Worm (Caenorhabditis elegans) whole organism, midembryonic: ENCODE data around the gene srn-1.
A peak's percentile ranks its signal among the peaks of the same experiment; 100 is the strongest.

Source experiments
- T22C8.4 ChIP-seq: fragments of 200-800 bp; sonication (Bioruptor generic); IDR thresholded peaks from 2 replicates; pipeline ENCODE4 v1.3.6; 2022; ENCODE audit warnings: missing genetic modification characterization, missing compliant biosample characterization
- cog-1 ChIP-seq: sonication (generic microtip); optimal IDR thresholded peaks from 2 replicates; lab custom pipeline; 2016; ENCODE audit warnings: missing genetic modification characterization, missing compliant biosample characterization
- flt-1 ChIP-seq: fragments of 200-800 bp; sonication (Bioruptor generic); IDR thresholded peaks from 2 replicates; pipeline ENCODE4 v1.3.6; 2022; ENCODE audit warnings: missing genetic modification characterization, missing compliant biosample characterization
- klf-2 ChIP-seq: fragments of 200-800 bp; sonication (Bioruptor generic); conservative IDR thresholded peaks from 2 replicates; pipeline ENCODE4 v1.3.6; 2022; ENCODE audit warnings: missing genetic modification reagents, missing genetic modification characterization, missing compliant biosample characterization
- med-1 ChIP-seq: sonication (generic microtip); optimal IDR thresholded peaks from 2 replicates; lab custom pipeline; 2017; ENCODE audit warnings: missing genetic modification characterization, mild to moderate bottlenecking, missing compliant biosample characterization, antibody characterized with exemption, missing genetic modification reagents; ENCODE audit not compliant: insufficient read depth
- ref-1 ChIP-seq: fragments of 200-800 bp; sonication (Bioruptor generic); conservative IDR thresholded peaks from 2 replicates; pipeline ENCODE4 v1.3.6; 2022; ENCODE audit warnings: missing genetic modification reagents, missing genetic modification characterization, missing compliant biosample characterization
- tab-1 ChIP-seq: fragments of 200-800 bp; sonication (Bioruptor generic); IDR thresholded peaks from 2 replicates; pipeline ENCODE4 v1.3.6; 2022; ENCODE audit warnings: missing genetic modification characterization, missing compliant biosample characterization
- ztf-23 ChIP-seq: fragments of 200-800 bp; sonication (Bioruptor generic); IDR thresholded peaks from 2 replicates; pipeline ENCODE4 v1.3.6; 2022; ENCODE audit warnings: missing genetic modification reagents, missing genetic modification characterization, missing compliant biosample characterization
- ztf-29 ChIP-seq: fragments of 200-800 bp; sonication (Bioruptor generic); IDR thresholded peaks from 2 replicates; pipeline ENCODE4 v1.3.6; 2022; ENCODE audit warnings: missing genetic modification reagents, missing genetic modification characterization, missing compliant biosample characterization

srn-1 gene

ce11 chrV:6246454-6246981 is 39.7 kb downstream of the srn-1 start, which contains the start of gene dmd-7:
Gene dmd-7, plus strand, starts transcription at chrV:6246931.
- TF ChIP-seq tab-1 (GFP tag; lab: Robert Waterston, UW) (0 out of 2 replicates have a peak, but pooled peaks have one; percentile 9), ztf-29 (GFP tag; lab: Robert Waterston, UW) (no peak), ref-1 (GFP tag; lab: Robert Waterston, UW) (no peak), flt-1 (no peak)

- TF ChIP-seq flt-1 (no peak), ref-1 (GFP tag; lab: Robert Waterston, UW) (no peak), med-1 (GFP tag; lab: Kevin White, UChicago) (no peak), T22C8.4 (no peak), tab-1 (GFP tag; lab: Robert Waterston, UW) (no peak), cog-1 (tag; lab: Kevin White, UChicago) (no peak)
These were observed 41.6 kb downstream of the srn-1 start for ce11 chrV:6244631-6245030.

- TF ChIP-seq ztf-29 (GFP tag; lab: Robert Waterston, UW) (no peak), tab-1 (GFP tag; lab: Robert Waterston, UW) (no peak), ref-1 (GFP tag; lab: Robert Waterston, UW) (no peak), med-1 (GFP tag; lab: Kevin White, UChicago) (no peak), T22C8.4 (no peak), flt-1 (no peak), klf-2 (GFP tag; lab: Robert Waterston, UW) (no peak), ztf-23 (GFP tag; lab: Robert Waterston, UW) (no peak), cog-1 (tag; lab: Kevin White, UChicago) (no peak)
These were observed 43.0 kb downstream of the srn-1 start for ce11 chrV:6243260-6243659.

ce11 chrV:6240735-6241134 is 45.5 kb downstream of the srn-1 start:
- no peak for TF ChIP-seq med-1 (GFP tag; lab: Kevin White, UChicago)
- TF ChIP-seq ref-1 (GFP tag; lab: Robert Waterston, UW): no peak
- TF ChIP-seq ztf-23 (GFP tag; lab: Robert Waterston, UW): no peak

- TF ChIP-seq ref-1 (GFP tag; lab: Robert Waterston, UW): no peak
- TF ChIP-seq cog-1 (tag; lab: Kevin White, UChicago): no peak
- TF ChIP-seq ztf-23 (GFP tag; lab: Robert Waterston, UW): no peak
- no peak for TF ChIP-seq med-1 (GFP tag; lab: Kevin White, UChicago)
- no peak for TF ChIP-seq tab-1 (GFP tag; lab: Robert Waterston, UW)
These were observed 46.4 kb downstream of the srn-1 start for ce11 chrV:6239855-6240254.

ce11 chrV:6238347-6238746 is 47.9 kb downstream of the srn-1 start:
- TF ChIP-seq ztf-23 (GFP tag; lab: Robert Waterston, UW) (no peak), klf-2 (GFP tag; lab: Robert Waterston, UW) (no peak)

ce11 chrV:6234876-6235275 is 51.4 kb downstream of the srn-1 start, which contains the start of gene K08B12.3:
Gene K08B12.3, plus strand, starts transcription at chrV:6235176.
- TF ChIP-seq flt-1 (no peak), ref-1 (GFP tag; lab: Robert Waterston, UW) (no peak), T22C8.4 (no peak), cog-1 (tag; lab: Kevin White, UChicago) (no peak)
